Worm (Caenorhabditis elegans): Measurements from ENCODE around the gene sdz-7.

ce11 chrII:3869601-3870000 lies 8.2 kb downstream of the sdz-7 start, which contains the start of gene oac-10:
- no peak for TF ChIP-seq pes-1 (GFP tag; IDR thresholded peaks at IDR 0.05)
- no peak for TF ChIP-seq hmbx-1 (tag; optimal IDR thresholded peaks at IDR 0.05)

Measured in whole organism, early embryonic.